Worm (Caenorhabditis elegans) whole organism, young adult: ENCODE data around the gene R12B2.6.

ENCODE experiments used
- C06A6.2 ChIP-seq: fragments of 200-800 bp; sonication (Bioruptor generic); conservative IDR thresholded peaks from 2 replicates; pipeline ENCODE4 v1.3.6; 2022; ENCODE audit warnings: missing genetic modification characterization, missing compliant biosample characterization
- D2030.7 ChIP-seq: fragments of 200-800 bp; sonication (Bioruptor generic); IDR thresholded peaks from 2 replicates; pipeline ENCODE4 v1.3.6; 2022; ENCODE audit warnings: missing genetic modification reagents, missing genetic modification characterization, missing compliant biosample characterization
- F39B2.1 ChIP-seq: fragments of 200-800 bp; sonication (Bioruptor generic); IDR thresholded peaks from 2 replicates; pipeline ENCODE4 v1.3.6; 2022; ENCODE audit warnings: missing genetic modification reagents, missing genetic modification characterization, missing compliant biosample characterization
- F55B11.4 ChIP-seq: sonication (generic microtip); optimal IDR thresholded peaks from 2 replicates; lab custom pipeline; 2016; ENCODE audit warnings: missing compliant biosample characterization, missing genetic modification characterization, borderline replicate concordance; ENCODE audit not compliant: insufficient read depth
- F57A8.1 ChIP-seq: fragments of 200-800 bp; sonication (Bioruptor generic); optimal IDR thresholded peaks from 2 replicates; lab custom pipeline; 2018; ENCODE audit warnings: mild to moderate bottlenecking, missing genetic modification characterization, moderate library complexity, missing compliant biosample characterization
- T26A5.8 ChIP-seq: sonication (generic microtip); optimal IDR thresholded peaks from 2 replicates; lab custom pipeline; 2016; ENCODE audit warnings: missing genetic modification characterization, missing compliant biosample characterization
- Y53F4B.3 ChIP-seq: fragments of 200-800 bp; sonication (Bioruptor generic); IDR thresholded peaks from 2 replicates; pipeline ENCODE4 v1.3.6; 2022; ENCODE audit warnings: missing genetic modification reagents, missing genetic modification characterization, missing compliant biosample characterization
- ZK185.1 ChIP-seq: sonication (generic microtip); optimal IDR thresholded peaks from 2 replicates; lab custom pipeline; 2016; ENCODE audit warnings: mild to moderate bottlenecking, missing genetic modification characterization, missing compliant biosample characterization; ENCODE audit not compliant: poor library complexity, severe bottlenecking
- aptf-3 ChIP-seq: fragments of 200-800 bp; sonication (Bioruptor generic); IDR thresholded peaks from 2 replicates; pipeline ENCODE4 v1.3.6; 2022; ENCODE audit warnings: missing genetic modification characterization, missing compliant biosample characterization
- cebp-1 ChIP-seq, 2 experiments: fragments of 200-800 bp in 1 of 2; sonication (Bioruptor generic) in 1 of 2; sonication (generic microtip) in 1 of 2; IDR thresholded peaks in 1 of 2; optimal IDR thresholded peaks in 1 of 2; 2 replicates each; pipeline versions ENCODE4 v1.3.6 to Lab custom; 2017 to 2022; ENCODE audit warnings: missing compliant biosample characterization in 2 of 2, missing genetic modification characterization in 2 of 2, mild to moderate bottlenecking in 1 of 2, missing genetic modification reagents in 1 of 2, moderate library complexity in 1 of 2
- ceh-91 ChIP-seq: fragments of 200-800 bp; sonication (Bioruptor generic); IDR thresholded peaks from 2 replicates; pipeline ENCODE4 v1.3.6; 2022; ENCODE audit warnings: missing genetic modification reagents, missing genetic modification characterization, missing compliant biosample characterization
- dpff-1 ChIP-seq: sonication (generic microtip); optimal IDR thresholded peaks from 2 replicates; lab custom pipeline; 2017; ENCODE audit warnings: mild to moderate bottlenecking, missing genetic modification characterization, missing compliant biosample characterization
- efl-1 ChIP-seq: fragments of 150-350 bp; optimal IDR thresholded peaks from 2 replicates; lab custom pipeline; 2014; ENCODE audit warnings: missing biosample characterization, missing genetic modification reagents, missing genetic modification characterization
- egl-44 ChIP-seq: fragments of 200-800 bp; sonication (Bioruptor generic); IDR thresholded peaks from 2 replicates; pipeline ENCODE4 v1.3.6; 2022; ENCODE audit warnings: missing genetic modification reagents, missing genetic modification characterization, missing compliant biosample characterization
- egrh-3 ChIP-seq: fragments of 200-800 bp; sonication (Bioruptor generic); IDR thresholded peaks from 2 replicates; pipeline ENCODE4 v1.3.6; 2022; ENCODE audit warnings: missing genetic modification reagents, missing genetic modification characterization, missing compliant biosample characterization
- ekl-4 ChIP-seq: fragments of 200-800 bp; sonication (Bioruptor generic); IDR thresholded peaks from 2 replicates; pipeline ENCODE4 v1.3.6; 2022; ENCODE audit warnings: missing genetic modification reagents, missing genetic modification characterization, missing compliant biosample characterization
- hlh-26 ChIP-seq: fragments of 200-800 bp; sonication (Bioruptor generic); conservative IDR thresholded peaks from 2 replicates; pipeline ENCODE4 v1.3.6; 2022; ENCODE audit warnings: missing genetic modification reagents, missing genetic modification characterization, missing compliant biosample characterization
- hmg-1.2 ChIP-seq: fragments of 200-800 bp; sonication (Bioruptor generic); IDR thresholded peaks from 2 replicates; pipeline ENCODE4 v1.3.6; 2022; ENCODE audit warnings: missing genetic modification reagents, missing genetic modification characterization, missing compliant biosample characterization
- lin-54 ChIP-seq: fragments of 200-800 bp; sonication (Bioruptor generic); optimal IDR thresholded peaks from 2 replicates; lab custom pipeline; 2018; ENCODE audit warnings: mild to moderate bottlenecking, missing genetic modification characterization, missing compliant biosample characterization
- lsl-1 ChIP-seq: fragments of 200-800 bp; sonication (Bioruptor generic); optimal IDR thresholded peaks from 2 replicates; lab custom pipeline; 2018; ENCODE audit warnings: mild to moderate bottlenecking, missing genetic modification characterization, moderate library complexity, missing compliant biosample characterization
- lsy-27 ChIP-seq: sonication (generic microtip); optimal IDR thresholded peaks from 2 replicates; lab custom pipeline; 2017; ENCODE audit warnings: missing genetic modification characterization, mild to moderate bottlenecking, missing compliant biosample characterization, antibody characterized with exemption, missing genotype, borderline replicate concordance; ENCODE audit not compliant: insufficient read depth
- mxl-1 ChIP-seq: sonication (generic microtip); optimal IDR thresholded peaks from 2 replicates; lab custom pipeline; 2016; ENCODE audit warnings: missing genetic modification characterization, missing compliant biosample characterization
- nfya-2 ChIP-seq: fragments of 200-800 bp; sonication (Bioruptor generic); IDR thresholded peaks from 2 replicates; pipeline ENCODE4 v1.3.6; 2022; ENCODE audit warnings: missing genetic modification reagents, missing genetic modification characterization, missing compliant biosample characterization
- nhr-80 ChIP-seq: sonication (generic microtip); optimal IDR thresholded peaks from 2 replicates; lab custom pipeline; 2016; ENCODE audit warnings: missing genetic modification characterization, missing compliant biosample characterization
- pbrm-1 ChIP-seq: fragments of 200-800 bp; sonication (Bioruptor generic); IDR thresholded peaks from 2 replicates; pipeline ENCODE4 v1.3.6; 2022; ENCODE audit warnings: missing genetic modification reagents, missing genetic modification characterization, missing compliant biosample characterization
- rec-8 ChIP-seq, 2 experiments: sonication (generic microtip); optimal IDR thresholded peaks; 2 replicates each; lab custom pipeline; 2016; ENCODE audit warnings: mild to moderate bottlenecking in 2 of 2, missing genetic modification characterization in 2 of 2, missing genetic modification reagents in 2 of 2, missing genotype in 2 of 2, missing biosample characterization in 1 of 2, missing compliant biosample characterization in 1 of 2, moderate library complexity in 1 of 2
- snpc-1.1 ChIP-seq: sonication (generic microtip); optimal IDR thresholded peaks from 2 replicates; lab custom pipeline; 2017; ENCODE audit warnings: missing genetic modification characterization, mild to moderate bottlenecking, missing compliant biosample characterization, antibody characterized with exemption, moderate library complexity, missing genotype, missing genetic modification reagents; ENCODE audit not compliant: insufficient read depth
- snpc-1.3 ChIP-seq: sonication (generic microtip); optimal IDR thresholded peaks from 2 replicates; lab custom pipeline; 2017; ENCODE audit warnings: missing genetic modification characterization, mild to moderate bottlenecking, missing compliant biosample characterization, antibody characterized with exemption, moderate library complexity, missing genotype, missing genetic modification reagents; ENCODE audit not compliant: insufficient read depth
- somi-1 ChIP-seq: fragments of 200-800 bp; sonication (Bioruptor generic); optimal IDR thresholded peaks from 2 replicates; lab custom pipeline; 2018; ENCODE audit warnings: mild to moderate bottlenecking, missing genetic modification characterization, missing compliant biosample characterization
- unc-130 ChIP-seq: sonication (generic microtip); optimal IDR thresholded peaks from 2 replicates; lab custom pipeline; 2016; ENCODE audit warnings: missing genetic modification reagents, missing genetic modification characterization, missing compliant biosample characterization
- zfh-2 ChIP-seq: fragments of 200-800 bp; sonication (Bioruptor generic); conservative IDR thresholded peaks from 2 replicates; pipeline ENCODE4 v1.3.6; 2022; ENCODE audit warnings: missing genetic modification reagents, missing genetic modification characterization, missing compliant biosample characterization
- ztf-22 ChIP-seq: fragments of 200-800 bp; sonication (Bioruptor generic); optimal IDR thresholded peaks from 2 replicates; lab custom pipeline; 2018; ENCODE audit warnings: mild to moderate bottlenecking, missing genetic modification characterization, moderate library complexity, missing compliant biosample characterization
- ztf-25 ChIP-seq: fragments of 200-800 bp; sonication (Bioruptor generic); IDR thresholded peaks from 2 replicates; pipeline ENCODE4 v1.3.6; 2022; ENCODE audit warnings: missing genetic modification reagents, missing genetic modification characterization, missing compliant biosample characterization

Gene R12B2.6

ce11 chrIII:5822816-5823215 lies 11.1 kb downstream of the R12B2.6 start (continued):
- TF ChIP-seq lsl-1 (GFP tag; lab: Kevin White, UChicago) (no peak), F39B2.1 (GFP tag; lab: Robert Waterston, UW) (no peak), D2030.7 (GFP tag; lab: Robert Waterston, UW) (no peak)
- TF ChIP-seq, all 124 proteins: peak for 0

- no peak for TF ChIP-seq egl-44 (GFP tag; lab: Robert Waterston, UW)
- no peak for TF ChIP-seq aptf-3 (GFP tag; lab: Robert Waterston, UW)
- TF ChIP-seq pbrm-1 (GFP tag; lab: Robert Waterston, UW) = no peak
- no peak for TF ChIP-seq T26A5.8 (tag; lab: Kevin White, UChicago)
- no peak for TF ChIP-seq ekl-4 (GFP tag; lab: Robert Waterston, UW)
- TF ChIP-seq cebp-1 (GFP tag; IDR thresholded peaks at IDR 0.05; lab: Robert Waterston, UW) = no peak
- no peak for TF ChIP-seq cebp-1 (tag; optimal IDR thresholded peaks at IDR 0.05; lab: Kevin White, UChicago)
- no peak for TF ChIP-seq unc-130 (GFP tag; lab: Kevin White, UChicago)
- TF ChIP-seq lsy-27 = no peak
- no peak for TF ChIP-seq snpc-1.3
- no peak for TF ChIP-seq nfya-2 (GFP tag; lab: Robert Waterston, UW)
- no peak for TF ChIP-seq lin-54 (GFP tag; lab: Kevin White, UChicago)
- no peak for TF ChIP-seq F55B11.4 (tag; lab: Kevin White, UChicago)
- no peak for TF ChIP-seq efl-1 (GFP tag; lab: Kevin White, UChicago)
- TF ChIP-seq snpc-1.1 = no peak
- no peak for TF ChIP-seq rec-8 (tag; optimal IDR thresholded peaks at IDR 0.05; lab: Kevin White, UChicago)
- no peak for TF ChIP-seq mxl-1 (tag; lab: Kevin White, UChicago)
- TF ChIP-seq ceh-91 (GFP tag; lab: Robert Waterston, UW) = no peak
- TF ChIP-seq dpff-1 (tag; lab: Kevin White, UChicago) = no peak
- TF ChIP-seq C06A6.2 (GFP tag; lab: Robert Waterston, UW) = no peak
Observed at ce11 chrIII:5815932-5816331, 18.0 kb downstream of the R12B2.6 start, which contains the start of gene sma-4. TSS of gene sma-4 (plus strand) at chrIII:5816232.

- TF ChIP-seq zfh-2 = peak; percentile 23; the same call in 1 of the 2 replicates
- TF ChIP-seq F57A8.1 (GFP tag; lab: Kevin White, UChicago) = no peak
- no peak for TF ChIP-seq hlh-26 (GFP tag; lab: Robert Waterston, UW)
- TF ChIP-seq nhr-80 = peak; percentile 31
- TF ChIP-seq ztf-22 (GFP tag; lab: Kevin White, UChicago) = peak; percentile 25
- no peak for TF ChIP-seq ztf-25 (GFP tag; lab: Robert Waterston, UW)
Observed at ce11 chrIII:5814799-5815198, 19.2 kb downstream of the R12B2.6 start, which contains the start of gene R12B2.7. TSS of gene R12B2.7 (plus strand) at chrIII:5815045.

- TF ChIP-seq somi-1 (GFP tag; lab: Kevin White, UChicago) (no peak), ZK185.1 (tag; lab: Kevin White, UChicago) (no peak), Y53F4B.3 (GFP tag; lab: Robert Waterston, UW) (no peak), egrh-3 (GFP tag; lab: Robert Waterston, UW) (peak; percentile 47; the same call in 1 of the 2 replicates), hmg-1.2 (0 out of 2 replicates have a peak, but pooled peaks have one; percentile 17), cebp-1 (GFP tag; IDR thresholded peaks at IDR 0.05; lab: Robert Waterston, UW) (no peak), cebp-1 (tag; optimal IDR thresholded peaks at IDR 0.05; lab: Kevin White, UChicago) (peak; percentile 34)
Observed at ce11 chrIII:5814098-5814497, 19.9 kb downstream of the R12B2.6 start.
